Worm (Caenorhabditis elegans) whole organism, L1 larva: Measurements from ENCODE around the gene ztf-17.

Experiments used
- ama-1 ChIP-seq: fragments of 150-350 bp; optimal IDR thresholded peaks from 2 replicates; lab custom pipeline; 2014
- egl-27 ChIP-seq, 2 experiments: fragments of 150-350 bp in 1 of 2; sonication (generic microtip); optimal IDR thresholded peaks; 3 replicates each; lab custom pipeline; 2017 to 2018; ENCODE audit warnings: missing biosample characterization in 2 of 2, missing genetic modification characterization in 2 of 2, missing genetic modification reagents in 2 of 2
- elt-3 ChIP-seq, 6 experiments: fragments of 150-350 bp in 1 of 6; sonication (generic microtip); optimal IDR thresholded peaks; 2 replicates each; lab custom pipeline; 2017 to 2018; ENCODE audit warnings: missing biosample characterization in 6 of 6, missing genetic modification characterization in 6 of 6, inconsistent platforms in 1 of 6
- lin-13 ChIP-seq: fragments of 150-350 bp; optimal IDR thresholded peaks from 2 replicates; lab custom pipeline; 2014; ENCODE audit warnings: missing biosample characterization, missing genetic modification reagents, missing genetic modification characterization
- mdl-1 ChIP-seq, 2 experiments: fragments of 150-350 bp; optimal IDR thresholded peaks; 2 replicates each; lab custom pipeline; 2014 to 2017; ENCODE audit warnings: missing biosample characterization in 2 of 2, missing genetic modification characterization in 2 of 2, inconsistent platforms in 1 of 2
- nhr-11 ChIP-seq: fragments of 150-350 bp; optimal IDR thresholded peaks from 2 replicates; lab custom pipeline; 2014; ENCODE audit warnings: missing biosample characterization, missing genetic modification characterization
- nhr-20 ChIP-seq: sonication (generic microtip); optimal IDR thresholded peaks from 2 replicates; lab custom pipeline; 2016; ENCODE audit warnings: mild to moderate bottlenecking, missing genetic modification characterization, missing compliant biosample characterization
- nhr-77 ChIP-seq: fragments of 150-350 bp; optimal IDR thresholded peaks from 2 replicates; lab custom pipeline; 2014; ENCODE audit warnings: missing biosample characterization, missing genetic modification characterization
- nhr-90 ChIP-seq: sonication (generic microtip); optimal IDR thresholded peaks from 2 replicates; lab custom pipeline; 2016; ENCODE audit warnings: mild to moderate bottlenecking, missing genetic modification characterization, missing compliant biosample characterization; ENCODE audit not compliant: poor library complexity
- pqm-1 ChIP-seq: sonication (generic microtip); optimal IDR thresholded peaks from 3 replicates; lab custom pipeline; 2017; ENCODE audit warnings: missing biosample characterization, missing genetic modification characterization
- snpc-4 ChIP-seq: fragments of 150-350 bp; optimal IDR thresholded peaks from 2 replicates; lab custom pipeline; 2014; ENCODE audit warnings: missing biosample characterization, missing genetic modification characterization
- xbp-1 ChIP-seq: sonication (generic microtip); optimal IDR thresholded peaks from 2 replicates; lab custom pipeline; 2016; ENCODE audit warnings: missing genetic modification characterization, missing compliant biosample characterization

DNA sequence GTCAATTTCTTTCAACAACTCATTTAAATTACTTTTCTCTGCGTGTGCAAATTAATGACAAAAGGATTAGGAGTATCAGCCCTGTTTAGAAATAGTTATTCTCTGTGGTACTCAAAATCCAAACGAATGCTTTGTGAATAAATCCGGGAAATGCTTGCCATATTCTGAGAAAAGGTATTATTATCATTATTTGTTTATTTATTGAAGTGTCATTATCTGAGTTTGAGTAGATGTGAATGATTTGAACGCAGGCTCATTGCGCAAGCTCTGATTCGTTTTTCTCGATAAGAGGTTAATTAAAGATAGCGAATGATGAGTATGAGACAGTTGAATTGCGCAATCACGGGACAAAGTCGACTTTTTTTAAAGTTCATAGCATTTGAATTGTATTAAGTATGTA, 42.1 kb downstream of the ztf-17 start:
- no peak for TF ChIP-seq egl-27 (tag; optimal IDR thresholded peaks at IDR 0.05; lab: Kevin White, UChicago)
- no peak for TF ChIP-seq xbp-1 (tag; lab: Kevin White, UChicago)
- no peak for TF ChIP-seq elt-3 (tag; optimal IDR thresholded peaks at IDR 0.05; lab: Kevin White, UChicago)
- no peak for TF ChIP-seq pqm-1 (tag; lab: Kevin White, UChicago)
- TF ChIP-seq mdl-1 (tag; optimal IDR thresholded peaks at IDR 0.05; lab: Kevin White, UChicago), result no peak
- no peak for TF ChIP-seq lin-13 (GFP tag; lab: Kevin White, UChicago)
- TF ChIP-seq nhr-77 (tag; lab: Kevin White, UChicago), result no peak
- no peak for TF ChIP-seq nhr-11
- TF ChIP-seq nhr-90, result no peak
- no peak for TF ChIP-seq ama-1
- no peak for TF ChIP-seq snpc-4 (tag; lab: Kevin White, UChicago)
- TF ChIP-seq nhr-20 (tag; lab: Kevin White, UChicago), result no peak
